Worm (Caenorhabditis elegans) whole organism, late embryonic: Measurements from ENCODE around the gene cts-1.
A peak's percentile ranks its signal among the peaks of the same experiment; 100 is the strongest.

Experiments
- C08G9.2 ChIP-seq: sonication (generic microtip); optimal IDR thresholded peaks from 2 replicates; lab custom pipeline; 2016; ENCODE audit warnings: mild to moderate bottlenecking, missing genetic modification characterization, moderate library complexity, missing compliant biosample characterization
- F13H6.1 ChIP-seq: sonication (generic microtip); optimal IDR thresholded peaks from 2 replicates; lab custom pipeline; 2016; ENCODE audit warnings: missing genetic modification characterization, missing compliant biosample characterization
- K02D7.2 ChIP-seq: sonication (generic microtip); optimal IDR thresholded peaks from 2 replicates; lab custom pipeline; 2017; ENCODE audit warnings: mild to moderate bottlenecking, missing genetic modification characterization, missing compliant biosample characterization
- K09A11.1 ChIP-seq: sonication (generic microtip); optimal IDR thresholded peaks from 2 replicates; lab custom pipeline; 2017; ENCODE audit warnings: antibody characterized with exemption, mild to moderate bottlenecking, missing genetic modification characterization, missing compliant biosample characterization; ENCODE audit not compliant: insufficient read depth
- T23F11.4 ChIP-seq: fragments of 200-800 bp; sonication (Bioruptor generic); optimal IDR thresholded peaks from 2 replicates; lab custom pipeline; 2018; ENCODE audit warnings: mild to moderate bottlenecking, missing genetic modification characterization, missing compliant biosample characterization
- Y22D7AL.16 ChIP-seq: sonication (generic microtip); optimal IDR thresholded peaks from 2 replicates; lab custom pipeline; 2016; ENCODE audit warnings: missing genetic modification characterization, missing compliant biosample characterization
- ama-1 ChIP-seq: fragments of 150-350 bp; optimal IDR thresholded peaks from 2 replicates; lab custom pipeline; 2014
- ceh-18 ChIP-seq: sonication (generic microtip); optimal IDR thresholded peaks from 2 replicates; lab custom pipeline; 2016; ENCODE audit warnings: missing genetic modification characterization, missing compliant biosample characterization
- ceh-19 ChIP-seq: fragments of 200-800 bp; sonication (Bioruptor generic); optimal IDR thresholded peaks from 2 replicates; lab custom pipeline; 2018; ENCODE audit warnings: mild to moderate bottlenecking, missing genetic modification characterization, missing compliant biosample characterization
- ceh-22 ChIP-seq: sonication (generic microtip); optimal IDR thresholded peaks from 2 replicates; lab custom pipeline; 2017; ENCODE audit warnings: missing biosample characterization, missing genetic modification characterization
- ceh-30 ChIP-seq: fragments of 150-350 bp; optimal IDR thresholded peaks from 2 replicates; lab custom pipeline; 2014; ENCODE audit warnings: missing biosample characterization, missing genetic modification characterization
- ceh-31 ChIP-seq: sonication (generic microtip); optimal IDR thresholded peaks from 2 replicates; lab custom pipeline; 2016; ENCODE audit warnings: missing genetic modification characterization, missing compliant biosample characterization
- dmd-4 ChIP-seq: sonication (generic microtip); optimal IDR thresholded peaks from 2 replicates; lab custom pipeline; 2016; ENCODE audit warnings: borderline replicate concordance, missing genetic modification characterization, missing compliant biosample characterization
- dve-1 ChIP-seq: sonication (generic microtip); optimal IDR thresholded peaks from 2 replicates; lab custom pipeline; 2017; ENCODE audit warnings: antibody characterized with exemption, mild to moderate bottlenecking, missing genetic modification characterization, missing compliant biosample characterization
- elt-2 ChIP-seq: sonication (generic microtip); optimal IDR thresholded peaks from 2 replicates; lab custom pipeline; 2016; ENCODE audit warnings: missing genetic modification reagents, missing genetic modification characterization, missing compliant biosample characterization
- elt-4 ChIP-seq: sonication (generic microtip); optimal IDR thresholded peaks from 2 replicates; lab custom pipeline; 2016; ENCODE audit warnings: missing genetic modification characterization, missing compliant biosample characterization
- ets-4 ChIP-seq: sonication (generic microtip); optimal IDR thresholded peaks from 2 replicates; lab custom pipeline; 2016; ENCODE audit warnings: missing genetic modification characterization, missing compliant biosample characterization
- eyg-1 ChIP-seq: sonication (generic microtip); optimal IDR thresholded peaks from 2 replicates; lab custom pipeline; 2016; ENCODE audit warnings: missing genotype, missing genetic modification characterization, missing compliant biosample characterization
- fax-1 ChIP-seq: sonication (generic microtip); optimal IDR thresholded peaks from 2 replicates; lab custom pipeline; 2016; ENCODE audit warnings: missing genotype, missing genetic modification characterization, missing compliant biosample characterization
- hlh-15 ChIP-seq: sonication (generic microtip); optimal IDR thresholded peaks from 2 replicates; lab custom pipeline; 2016; ENCODE audit warnings: missing genetic modification characterization, missing compliant biosample characterization
- hlh-30 ChIP-seq: sonication (generic microtip); optimal IDR thresholded peaks from 2 replicates; lab custom pipeline; 2017; ENCODE audit warnings: antibody characterized with exemption, missing genetic modification characterization, missing compliant biosample characterization; ENCODE audit not compliant: insufficient read depth
- hlh-6 ChIP-seq: sonication (generic microtip); optimal IDR thresholded peaks from 2 replicates; lab custom pipeline; 2016; ENCODE audit warnings: missing genotype, missing genetic modification characterization, missing compliant biosample characterization
- hlh-8 ChIP-seq: sonication (generic microtip); optimal IDR thresholded peaks from 2 replicates; lab custom pipeline; 2016; ENCODE audit warnings: missing genotype, missing genetic modification characterization, missing compliant biosample characterization
- lin-11 ChIP-seq: fragments of 200-800 bp; sonication (Bioruptor generic); optimal IDR thresholded peaks from 2 replicates; lab custom pipeline; 2018; ENCODE audit warnings: mild to moderate bottlenecking, missing genetic modification characterization, missing compliant biosample characterization
- madf-2 ChIP-seq: sonication (generic microtip); optimal IDR thresholded peaks from 2 replicates; lab custom pipeline; 2017; ENCODE audit warnings: missing genetic modification characterization, missing compliant biosample characterization
- mec-3 ChIP-seq: sonication (generic microtip); optimal IDR thresholded peaks from 2 replicates; lab custom pipeline; 2016; ENCODE audit warnings: borderline replicate concordance, missing genetic modification characterization, missing compliant biosample characterization
- nfya-1 ChIP-seq: sonication (generic microtip); optimal IDR thresholded peaks from 2 replicates; lab custom pipeline; 2017; ENCODE audit warnings: missing genetic modification characterization, mild to moderate bottlenecking, missing compliant biosample characterization, antibody characterized with exemption, moderate library complexity
- nhr-11 ChIP-seq: fragments of 150-350 bp; optimal IDR thresholded peaks from 2 replicates; lab custom pipeline; 2014; ENCODE audit warnings: missing biosample characterization, missing genetic modification characterization
- nhr-232 ChIP-seq: sonication (generic microtip); optimal IDR thresholded peaks from 2 replicates; lab custom pipeline; 2016; ENCODE audit warnings: missing genetic modification characterization, missing compliant biosample characterization
- pat-9 ChIP-seq: fragments of 200-800 bp; sonication (Bioruptor generic); optimal IDR thresholded peaks from 2 replicates; lab custom pipeline; 2018; ENCODE audit warnings: mild to moderate bottlenecking, missing genetic modification characterization, moderate library complexity, missing compliant biosample characterization
- pqm-1 ChIP-seq: sonication (generic microtip); optimal IDR thresholded peaks from 2 replicates; lab custom pipeline; 2016; ENCODE audit warnings: missing genetic modification characterization, missing compliant biosample characterization
- pros-1 ChIP-seq: fragments of 150-350 bp; optimal IDR thresholded peaks from 2 replicates; lab custom pipeline; 2014; ENCODE audit warnings: missing biosample characterization, missing genetic modification reagents, missing genetic modification characterization
- ref-2 ChIP-seq: sonication (generic microtip); optimal IDR thresholded peaks from 2 replicates; lab custom pipeline; 2016; ENCODE audit warnings: missing genetic modification characterization, missing compliant biosample characterization
- rnt-1 ChIP-seq: sonication (generic microtip); optimal IDR thresholded peaks from 2 replicates; lab custom pipeline; 2016; ENCODE audit warnings: missing genetic modification characterization, missing compliant biosample characterization
- sox-2 ChIP-seq: fragments of 200-800 bp; sonication (Bioruptor generic); IDR thresholded peaks from 2 replicates; pipeline ENCODE4 v1.3.6; 2022; ENCODE audit warnings: missing genetic modification reagents, missing genetic modification characterization, missing compliant biosample characterization
- syd-9 ChIP-seq: sonication (generic microtip); optimal IDR thresholded peaks from 2 replicates; lab custom pipeline; 2016; ENCODE audit warnings: mild to moderate bottlenecking, missing genetic modification characterization, moderate library complexity, missing compliant biosample characterization
- tbx-2 ChIP-seq: sonication (generic microtip); optimal IDR thresholded peaks from 2 replicates; lab custom pipeline; 2016; ENCODE audit warnings: missing genetic modification characterization, missing compliant biosample characterization
- tbx-7 ChIP-seq: sonication (generic microtip); optimal IDR thresholded peaks from 2 replicates; lab custom pipeline; 2016; ENCODE audit warnings: missing genotype, missing genetic modification characterization, missing compliant biosample characterization
- ttx-3 ChIP-seq: sonication (generic microtip); optimal IDR thresholded peaks from 2 replicates; lab custom pipeline; 2016; ENCODE audit warnings: missing genetic modification reagents, missing genetic modification characterization, missing compliant biosample characterization
- unc-3 ChIP-seq, 2 experiments: fragments of 200-800 bp in 1 of 2; sonication (Bioruptor generic) in 1 of 2; sonication (generic microtip) in 1 of 2; conservative IDR thresholded peaks in 1 of 2; optimal IDR thresholded peaks in 1 of 2; 2 replicates each; pipeline versions ENCODE4 v1.3.6 to Lab custom; 2016 to 2022; ENCODE audit warnings: missing compliant biosample characterization in 2 of 2, missing genetic modification characterization in 2 of 2, missing genetic modification reagents in 1 of 2
- unc-42 ChIP-seq: sonication (generic microtip); optimal IDR thresholded peaks from 2 replicates; lab custom pipeline; 2016; ENCODE audit warnings: missing genotype, missing genetic modification characterization, missing compliant biosample characterization
- unc-55 ChIP-seq: sonication (generic microtip); optimal IDR thresholded peaks from 2 replicates; lab custom pipeline; 2017; ENCODE audit warnings: missing biosample characterization, missing genetic modification reagents, missing genetic modification characterization
- unc-86 ChIP-seq: sonication (generic microtip); optimal IDR thresholded peaks from 2 replicates; lab custom pipeline; 2016; ENCODE audit warnings: missing genetic modification characterization, missing compliant biosample characterization
- zip-5 ChIP-seq: sonication (generic microtip); optimal IDR thresholded peaks from 2 replicates; lab custom pipeline; 2016; ENCODE audit warnings: missing genetic modification characterization, missing compliant biosample characterization
- ztf-16 ChIP-seq: sonication (generic microtip); optimal IDR thresholded peaks from 2 replicates; lab custom pipeline; 2017; ENCODE audit warnings: missing genetic modification characterization, missing compliant biosample characterization

cts-1 gene

DNA sequence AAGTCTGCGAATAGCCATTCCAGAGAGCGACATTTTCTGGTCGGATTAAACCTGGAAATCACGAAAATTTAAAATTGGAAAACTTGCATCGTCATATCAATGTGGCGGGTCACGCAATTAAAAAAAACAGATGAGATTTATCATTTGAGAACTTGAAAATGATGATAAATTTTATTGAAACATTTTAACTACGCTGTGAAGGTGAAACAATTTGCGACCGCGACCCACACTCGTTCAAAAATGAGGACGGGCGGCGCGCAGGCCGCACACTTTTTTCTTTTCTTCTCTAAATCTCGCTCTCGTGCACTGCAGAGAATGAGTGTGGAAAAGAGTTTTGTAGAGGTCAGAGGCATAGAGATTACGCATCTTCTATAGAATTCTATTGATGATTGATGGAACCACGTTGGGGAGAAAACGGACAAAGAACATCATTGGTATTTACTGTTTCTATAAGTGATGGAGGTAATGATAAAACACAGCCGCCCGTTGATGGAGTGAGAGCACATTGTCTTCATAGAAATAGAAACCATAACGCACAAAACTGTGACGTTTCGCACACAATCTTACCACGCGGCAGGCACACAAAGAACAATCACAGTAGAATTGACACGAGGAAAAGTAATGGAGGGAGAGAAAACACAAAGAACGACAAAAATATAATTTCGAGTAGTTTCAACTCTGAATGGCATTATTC is at the start of gene cts-1:
Gene cts-1 (minus strand): TSS at position 51 of the 694 bp plus-strand sequence.
- peak; percentile 10 for TF ChIP-seq unc-55 (GFP tag; lab: Kevin White, UChicago)
- TF ChIP-seq F13H6.1 = peak; percentile 21
- TF ChIP-seq hlh-30 (tag; lab: Kevin White, UChicago) = peak; percentile 3
- no peak for TF ChIP-seq unc-3 (GFP tag; conservative IDR thresholded peaks at IDR 0.05; lab: Robert Waterston, UW)
- no peak for TF ChIP-seq unc-3 (tag; optimal IDR thresholded peaks at IDR 0.05; lab: Kevin White, UChicago)
- no peak for TF ChIP-seq madf-2 (tag; lab: Kevin White, UChicago)
- no peak for TF ChIP-seq fax-1 (tag; lab: Kevin White, UChicago)
- no peak for TF ChIP-seq unc-42 (tag; lab: Kevin White, UChicago)
- TF ChIP-seq tbx-7 (tag; lab: Kevin White, UChicago) = no peak
- no peak for TF ChIP-seq mec-3
- TF ChIP-seq dmd-4 (tag; lab: Kevin White, UChicago) = no peak
- TF ChIP-seq ets-4 (tag; lab: Kevin White, UChicago) = no peak
- TF ChIP-seq K09A11.1 = no peak
- TF ChIP-seq C08G9.2 = no peak
- no peak for TF ChIP-seq ttx-3 (tag; lab: Kevin White, UChicago)
- TF ChIP-seq ceh-19 (GFP tag; lab: Kevin White, UChicago) = no peak
- TF ChIP-seq ama-1 = no peak
- TF ChIP-seq zip-5 = no peak
- no peak for TF ChIP-seq ceh-31
- peak; percentile 74 for TF ChIP-seq tbx-2 (tag; lab: Kevin White, UChicago)
- TF ChIP-seq ztf-16 (tag; lab: Kevin White, UChicago) = no peak
- no peak for TF ChIP-seq unc-86 (tag; lab: Kevin White, UChicago)
- TF ChIP-seq pqm-1 (tag; lab: Kevin White, UChicago) = peak; percentile 50
- peak; percentile 56 for TF ChIP-seq rnt-1 (tag; lab: Kevin White, UChicago)
- no peak for TF ChIP-seq K02D7.2 (tag; lab: Kevin White, UChicago)
- no peak for TF ChIP-seq hlh-8
- TF ChIP-seq pros-1 (tag; lab: Kevin White, UChicago) = no peak
- TF ChIP-seq hlh-6 = no peak
- TF ChIP-seq ceh-30 = no peak
- TF ChIP-seq pat-9 (tag; lab: Kevin White, UChicago) = no peak
- TF ChIP-seq hlh-15 = no peak
- TF ChIP-seq elt-4 (tag; lab: Kevin White, UChicago) = no peak
- TF ChIP-seq T23F11.4 (GFP tag; lab: Kevin White, UChicago) = no peak
- TF ChIP-seq nhr-232 (tag; lab: Kevin White, UChicago) = no peak
- TF ChIP-seq dve-1 = peak; percentile 48
- TF ChIP-seq elt-2 (tag; lab: Kevin White, UChicago) = peak; percentile 49
- no peak for TF ChIP-seq sox-2
- no peak for TF ChIP-seq lin-11
- TF ChIP-seq nhr-11 = no peak
- TF ChIP-seq ceh-18 = peak; percentile 72
- no peak for TF ChIP-seq eyg-1 (tag; lab: Kevin White, UChicago)
- peak; percentile 60 for TF ChIP-seq nfya-1 (tag; lab: Kevin White, UChicago)
- TF ChIP-seq ref-2 = no peak
- TF ChIP-seq ceh-22 (tag; lab: Kevin White, UChicago) = no peak
- TF ChIP-seq syd-9 = no peak
- TF ChIP-seq Y22D7AL.16 = no peak
